Fruit fly (Drosophila melanogaster) whole organism, embryonic: ENCODE data around the gene CG13896.

Source experiments
- Ada2b ChIP-seq: fragments of 200-800 bp; sonication (Bioruptor generic); IDR thresholded peaks from 2 replicates; pipeline ENCODE4 v1.3.6; 2022; ENCODE audit warnings: missing biosample characterization, missing genetic modification characterization
- Bgb ChIP-seq: fragments of 200-800 bp; sonication (Bioruptor generic); IDR thresholded peaks from 2 replicates; pipeline ENCODE4 v1.3.6; 2022; ENCODE audit warnings: missing biosample characterization, missing genetic modification characterization; ENCODE audit not compliant: partially characterized antibody
- CG11456 ChIP-seq: fragments of 200-800 bp; sonication (Bioruptor generic); IDR thresholded peaks from 3 replicates; pipeline ENCODE4 v1.3.6; 2022; ENCODE audit warnings: missing biosample characterization, missing genetic modification characterization
- CG12155 ChIP-seq: fragments of 200-800 bp; sonication (Bioruptor generic); optimal IDR thresholded peaks from 3 replicates; lab custom pipeline; 2016; ENCODE audit warnings: missing biosample characterization, missing genetic modification characterization
- CG12744 ChIP-seq: fragments of 200-800 bp; sonication (Bioruptor generic); optimal IDR thresholded peaks from 2 replicates; lab custom pipeline; 2016; ENCODE audit warnings: missing biosample characterization, missing genetic modification characterization
- CG12769 ChIP-seq: fragments of 200-800 bp; sonication (Bioruptor generic); optimal IDR thresholded peaks from 2 replicates; lab custom pipeline; 2019; ENCODE audit warnings: missing biosample characterization, mild to moderate bottlenecking, missing genetic modification characterization, moderate library complexity
- CG13424 ChIP-seq: fragments of 200-800 bp; sonication (Bioruptor generic); optimal IDR thresholded peaks from 2 replicates; lab custom pipeline; 2019; ENCODE audit warnings: missing biosample characterization, mild to moderate bottlenecking, missing genetic modification characterization, moderate library complexity
- CG13775 ChIP-seq: fragments of 200-800 bp; sonication (Bioruptor generic); optimal IDR thresholded peaks from 3 replicates; lab custom pipeline; 2017; ENCODE audit warnings: missing biosample characterization, mild to moderate bottlenecking, missing genetic modification characterization
- CG14050 ChIP-seq: fragments of 200-800 bp; sonication (Bioruptor generic); IDR thresholded peaks from 3 replicates; pipeline ENCODE4 v1.3.6; 2022; ENCODE audit warnings: missing biosample characterization, missing genetic modification characterization
- CG1529 ChIP-seq: fragments of 200-800 bp; sonication (Bioruptor generic); optimal IDR thresholded peaks from 3 replicates; lab custom pipeline; 2018; ENCODE audit warnings: missing biosample characterization, missing genetic modification characterization
- CG1602 ChIP-seq: fragments of 200-800 bp; sonication (Bioruptor generic); optimal IDR thresholded peaks from 3 replicates; lab custom pipeline; 2016; ENCODE audit warnings: missing biosample characterization, missing genetic modification characterization
- CG16813 ChIP-seq: fragments of 200-800 bp; sonication (Bioruptor generic); IDR thresholded peaks from 3 replicates; pipeline ENCODE4 v1.3.6; 2022; ENCODE audit warnings: missing biosample characterization, missing genetic modification characterization; ENCODE audit not compliant: partially characterized antibody
- CG17361 ChIP-seq: fragments of 200-800 bp; sonication (Bioruptor generic); IDR thresholded peaks from 3 replicates; pipeline ENCODE4 v1.3.6; 2022; ENCODE audit warnings: missing biosample characterization, missing genetic modification characterization
- CG2116 ChIP-seq: fragments of 200-800 bp; sonication (Bioruptor generic); optimal IDR thresholded peaks from 3 replicates; lab custom pipeline; 2018; ENCODE audit warnings: missing biosample characterization, mild to moderate bottlenecking, missing genetic modification characterization
- CG2199 ChIP-seq: fragments of 200-800 bp; sonication (Bioruptor generic); IDR thresholded peaks from 3 replicates; pipeline ENCODE4 v1.3.6; 2022; ENCODE audit warnings: missing biosample characterization, missing genetic modification characterization
- CG30020 ChIP-seq: fragments of 200-800 bp; optimal IDR thresholded peaks from 2 replicates; lab custom pipeline; 2019; ENCODE audit warnings: missing biosample characterization, mild to moderate bottlenecking, missing genetic modification characterization, moderate library complexity
- CG31388 ChIP-seq: fragments of 200-800 bp; sonication (Bioruptor generic); optimal IDR thresholded peaks from 2 replicates; lab custom pipeline; 2016; ENCODE audit warnings: missing biosample characterization, missing genetic modification characterization
- CG32772 ChIP-seq: fragments of 200-800 bp; sonication (Bioruptor generic); IDR thresholded peaks from 2 replicates; pipeline ENCODE4 v1.3.6; 2022; ENCODE audit warnings: missing biosample characterization, missing genetic modification characterization
- CG3281 ChIP-seq: fragments of 200-800 bp; sonication (Bioruptor generic); optimal IDR thresholded peaks from 3 replicates; lab custom pipeline; 2017; ENCODE audit warnings: missing biosample characterization, mild to moderate bottlenecking, missing genetic modification characterization
- CG34422 ChIP-seq: fragments of 200-800 bp; sonication (Bioruptor generic); IDR thresholded peaks from 3 replicates; pipeline ENCODE4 v1.3.6; 2022; ENCODE audit warnings: missing biosample characterization, missing genetic modification characterization
- CG3995 ChIP-seq: fragments of 200-800 bp; sonication (Bioruptor generic); optimal IDR thresholded peaks from 3 replicates; lab custom pipeline; 2016; ENCODE audit warnings: missing biosample characterization, missing genetic modification characterization
- CG4707 ChIP-seq: fragments of 200-800 bp; sonication (Bioruptor generic); optimal IDR thresholded peaks from 2 replicates; lab custom pipeline; 2018; ENCODE audit warnings: missing biosample characterization, mild to moderate bottlenecking, missing genetic modification characterization, moderate library complexity
- CG5180 ChIP-seq: fragments of 200-800 bp; sonication (Bioruptor generic); optimal IDR thresholded peaks from 3 replicates; lab custom pipeline; 2017; ENCODE audit warnings: missing biosample characterization, missing genetic modification characterization, mild to moderate bottlenecking, moderate library complexity, missing genetic modification reagents
- CG6272 ChIP-seq: fragments of 200-800 bp; sonication (Bioruptor generic); IDR thresholded peaks from 2 replicates; pipeline ENCODE4 v1.3.6; 2022; ENCODE audit warnings: missing biosample characterization, missing genetic modification characterization
- CG6813 ChIP-seq: fragments of 200-800 bp; sonication (Bioruptor generic); optimal IDR thresholded peaks from 2 replicates; lab custom pipeline; 2017; ENCODE audit warnings: missing biosample characterization, missing genetic modification characterization, mild to moderate bottlenecking, moderate library complexity, missing genetic modification reagents
- CG7357 ChIP-seq: fragments of 200-800 bp; sonication (Bioruptor generic); IDR thresholded peaks from 3 replicates; pipeline ENCODE4 v1.3.6; 2022; ENCODE audit warnings: missing biosample characterization, missing genetic modification characterization
- CG7556 ChIP-seq: fragments of 200-800 bp; sonication (Bioruptor generic); optimal IDR thresholded peaks from 2 replicates; lab custom pipeline; 2017; ENCODE audit warnings: missing biosample characterization, mild to moderate bottlenecking, missing genetic modification characterization
- CG7786 ChIP-seq: fragments of 200-800 bp; sonication (Bioruptor generic); optimal IDR thresholded peaks from 2 replicates; lab custom pipeline; 2016; ENCODE audit warnings: missing biosample characterization, missing genetic modification characterization
- CG8765 ChIP-seq: fragments of 200-800 bp; sonication (Bioruptor generic); IDR thresholded peaks from 2 replicates; pipeline ENCODE4 v1.3.6; 2022; ENCODE audit warnings: missing biosample characterization, missing genetic modification characterization
- Hey ChIP-seq: fragments of 200-800 bp; sonication (Bioruptor generic); optimal IDR thresholded peaks from 3 replicates; lab custom pipeline; 2018; ENCODE audit warnings: missing biosample characterization, mild to moderate bottlenecking, missing genetic modification characterization
- MTF-1 ChIP-seq: fragments of 200-800 bp; sonication (Bioruptor generic); optimal IDR thresholded peaks from 2 replicates; lab custom pipeline; 2018; ENCODE audit warnings: missing biosample characterization, mild to moderate bottlenecking, missing genetic modification characterization, borderline replicate concordance
- Mad ChIP-seq: fragments of 200-800 bp; sonication (Bioruptor generic); optimal IDR thresholded peaks from 2 replicates; lab custom pipeline; 2016; ENCODE audit warnings: missing biosample characterization, missing genetic modification characterization
- Med ChIP-seq: fragments of 200-800 bp; sonication (Bioruptor generic); peaks from one replicate; lab custom pipeline; 2016; ENCODE audit warnings: missing biosample characterization, missing genetic modification characterization, mild to moderate bottlenecking, inconsistent platforms, moderate library complexity
- NFAT ChIP-seq: fragments of 200-800 bp; sonication (Bioruptor generic); IDR thresholded peaks from 2 replicates; pipeline ENCODE4 v1.3.6; 2022; ENCODE audit warnings: missing biosample characterization, missing genetic modification characterization
- Nf-YA ChIP-seq: fragments of 200-800 bp; sonication (Bioruptor generic); IDR thresholded peaks from 2 replicates; pipeline ENCODE4 v1.3.6; 2022; ENCODE audit warnings: missing biosample characterization, missing genetic modification characterization
- Ptx1 ChIP-seq: fragments of 200-800 bp; sonication (Bioruptor generic); IDR thresholded peaks from 2 replicates; pipeline ENCODE4 v1.3.6; 2022; ENCODE audit warnings: missing biosample characterization, missing genetic modification characterization
- Rfx ChIP-seq: fragments of 200-800 bp; sonication (Bioruptor generic); IDR thresholded peaks from 2 replicates; pipeline ENCODE4 v1.3.6; 2022; ENCODE audit warnings: missing biosample characterization, missing genetic modification characterization
- Ssrp ChIP-seq: fragments of 200-800 bp; sonication (Bioruptor generic); optimal IDR thresholded peaks from 2 replicates; lab custom pipeline; 2018; ENCODE audit warnings: missing biosample characterization, mild to moderate bottlenecking, missing genetic modification characterization, moderate library complexity
- ase ChIP-seq: fragments of 200-800 bp; sonication (Bioruptor generic); IDR thresholded peaks from 3 replicates; pipeline ENCODE4 v1.3.6; 2022; ENCODE audit warnings: missing biosample characterization, missing genetic modification characterization
- br ChIP-seq: fragments of >200 bp; optimal IDR thresholded peaks from 2 replicates; lab custom pipeline; 2017
- crol ChIP-seq: fragments of 200-800 bp; sonication (Bioruptor generic); IDR thresholded peaks from 2 replicates; pipeline ENCODE4 v1.3.6; 2022; ENCODE audit warnings: missing biosample characterization, missing genetic modification characterization
- crp ChIP-seq, 2 experiments: fragments of 200-800 bp; sonication (Bioruptor generic); optimal IDR thresholded peaks; 2 replicates in 1 of 2; 3 replicates in 1 of 2; lab custom pipeline; 2017; ENCODE audit warnings: missing biosample characterization in 2 of 2, missing genetic modification characterization in 2 of 2, mild to moderate bottlenecking in 1 of 2, moderate library complexity in 1 of 2
- esg ChIP-seq: fragments of 200-800 bp; sonication (Bioruptor generic); conservative IDR thresholded peaks from 2 replicates; pipeline ENCODE4 v1.3.6; 2022; ENCODE audit warnings: missing biosample characterization, missing genetic modification characterization
- lov ChIP-seq, 2 experiments: fragments of 200-800 bp in 1 of 2; fragments of >200 bp in 1 of 2; sonication (Bioruptor generic) in 1 of 2; IDR thresholded peaks in 1 of 2; optimal IDR thresholded peaks in 1 of 2; 2 replicates in 1 of 2; 3 replicates in 1 of 2; pipeline versions ENCODE4 v1.3.6 to Lab custom; 2017 to 2022; ENCODE audit warnings: missing biosample characterization in 1 of 2, missing genetic modification characterization in 1 of 2
- prd ChIP-seq, 3 experiments: fragments of >200 bp in 2 of 3; fragments of 200-800 bp in 1 of 3; sonication (Bioruptor generic) in 1 of 3; optimal IDR thresholded peaks in 2 of 3; IDR thresholded peaks in 1 of 3; 2 replicates in 2 of 3; 3 replicates in 1 of 3; pipeline versions ENCODE4 v1.3.6 to Lab custom; 2017 to 2022; ENCODE audit warnings: missing biosample characterization in 1 of 3, missing genetic modification characterization in 1 of 3
- repo ChIP-seq: fragments of 200-800 bp; sonication (Bioruptor generic); optimal IDR thresholded peaks from 2 replicates; lab custom pipeline; 2016; ENCODE audit warnings: missing biosample characterization, missing genetic modification characterization
- tna ChIP-seq: fragments of 200-800 bp; sonication (Bioruptor generic); IDR thresholded peaks from 2 replicates; pipeline ENCODE4 v1.3.6; 2022; ENCODE audit warnings: missing biosample characterization, missing genetic modification characterization; ENCODE audit not compliant: partially characterized antibody
- vvl ChIP-seq: fragments of 200-800 bp; sonication (Bioruptor generic); IDR thresholded peaks from 2 replicates; pipeline ENCODE4 v1.3.6; 2022; ENCODE audit warnings: missing biosample characterization, missing genetic modification characterization
- zfh2 ChIP-seq: fragments of 200-800 bp; sonication (Bioruptor generic); optimal IDR thresholded peaks from 2 replicates; lab custom pipeline; 2016; ENCODE audit warnings: missing biosample characterization, missing genetic modification characterization

The CG13896 gene

dm6 chr3L:751516-752125, 40.0 kb upstream of the CG13896 start (continued):
- TF ChIP-seq Bgb (no peak), CG11456 (GFP tag; lab: Robert Waterston, UW) (peak; percentile 63; the same call in 2 of the 3 replicates), CG12744 (no peak), Mad (GFP tag; lab: Kevin White, UChicago) (no peak), Nf-YA (GFP tag; lab: Robert Waterston, UW) (0 out of 2 replicates have a peak, but pooled peaks have one; percentile 36), CG7357 (peak; percentile 59; the same call in 1 of the 3 replicates), NFAT (GFP tag; lab: Robert Waterston, UW) (peak; percentile 72), prd (optimal IDR thresholded peaks at IDR 0.05; lab: Kevin White, UChicago) (no peak), prd (GFP tag; IDR thresholded peaks at IDR 0.05; lab: Robert Waterston, UW) (peak; percentile 58; the same call in 2 of the 3 replicates), CG7556 (GFP tag; lab: Kevin White, UChicago) (peak; percentile 1), repo (GFP tag; lab: Kevin White, UChicago) (no peak), ase (peak; percentile 47; the same call in 2 of the 3 replicates), CG3995 (GFP tag; lab: Kevin White, UChicago) (no peak), CG12769 (tag; lab: Kevin White, UChicago) (peak; percentile 62), CG12155 (GFP tag; lab: Kevin White, UChicago) (no peak), CG3281 (GFP tag; lab: Kevin White, UChicago) (peak; percentile 41), crol (GFP tag; lab: Robert Waterston, UW) (peak; percentile 85), Ada2b (peak; percentile 69), CG2116 (GFP tag; lab: Kevin White, UChicago) (no peak), CG7786 (GFP tag; lab: Kevin White, UChicago) (no peak), lov (optimal IDR thresholded peaks at IDR 0.05; lab: Kevin White, UChicago) (no peak), lov (GFP tag; IDR thresholded peaks at IDR 0.05; lab: Robert Waterston, UW) (0 out of 3 replicates have a peak, but pooled peaks have one; percentile 10), br (lab: Kevin White, UChicago) (no peak), vvl (GFP tag; lab: Robert Waterston, UW) (peak; percentile 64; the same call in 1 of the 2 replicates), CG17361 (GFP tag; lab: Robert Waterston, UW) (0 out of 3 replicates have a peak, but pooled peaks have one; percentile 36), Ptx1 (GFP tag; lab: Robert Waterston, UW) (peak; percentile 75), CG30020 (tag; lab: Kevin White, UChicago) (no peak), MTF-1 (GFP tag; lab: Kevin White, UChicago) (no peak), CG6813 (no peak), CG13775 (GFP tag; lab: Kevin White, UChicago) (peak; percentile 0), Ssrp (tag; lab: Kevin White, UChicago) (no peak), CG8765 (GFP tag; lab: Robert Waterston, UW) (peak; percentile 22; the same call in 1 of the 2 replicates), crp (GFP tag; optimal IDR thresholded peaks at IDR 0.05; lab: Kevin White, UChicago) (no peak), CG32772 (GFP tag; lab: Robert Waterston, UW) (peak; percentile 38), CG4707 (GFP tag; lab: Kevin White, UChicago) (no peak), zfh2 (peak; percentile 17), CG14050 (GFP tag; lab: Robert Waterston, UW) (no peak), CG31388 (GFP tag; lab: Kevin White, UChicago) (no peak), CG1529 (GFP tag; lab: Kevin White, UChicago) (no peak), tna (GFP tag; lab: Robert Waterston, UW) (no peak), Med (GFP tag; lab: Kevin White, UChicago) (peak; percentile 90), CG2199 (no peak), CG16813 (GFP tag; lab: Robert Waterston, UW) (no peak), esg (no peak), CG34422 (GFP tag; lab: Robert Waterston, UW) (peak; percentile 61; the same call in 2 of the 3 replicates), Hey (tag; lab: Kevin White, UChicago) (no peak), CG6272 (GFP tag; lab: Robert Waterston, UW) (peak; percentile 51), CG13424 (peak; percentile 20), Rfx (GFP tag; lab: Robert Waterston, UW) (peak; percentile 86), CG5180 (GFP tag; lab: Kevin White, UChicago) (no peak), CG1602 (no peak)
